Fruit fly (Drosophila melanogaster): ENCODE results near the gene p38a.

DNA sequence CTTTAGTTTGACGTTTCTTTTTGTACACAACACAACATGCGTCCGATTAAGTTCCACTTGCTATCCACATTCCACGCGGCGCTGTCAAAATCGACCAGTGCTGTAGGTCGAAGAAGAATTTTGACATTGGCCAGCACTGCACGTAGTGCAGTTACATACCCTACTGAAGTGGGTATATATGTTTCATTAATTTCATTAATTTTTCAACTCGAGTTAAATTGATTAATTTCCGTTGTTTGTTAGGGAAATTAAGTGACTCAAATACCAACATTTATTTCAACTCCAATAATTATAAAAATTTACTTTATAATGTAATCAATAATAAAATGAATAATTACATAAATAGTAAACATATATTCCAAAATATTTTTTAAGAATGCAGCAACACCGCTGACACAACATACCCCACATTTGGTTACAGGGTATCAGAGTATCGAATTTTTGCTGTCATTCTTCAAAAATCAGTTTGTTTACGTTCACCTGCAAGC lies 43.2 kb downstream of the p38a start, which contains the start of the genes eIF4EHP and CG18428:
- TF ChIP-seq Abd-B (GFP tag; optimal IDR thresholded peaks at IDR 0.05) (no peak), GATAd (GFP tag; optimal IDR thresholded peaks at IDR 0.05) (peak; percentile 76), usp (GFP tag; optimal IDR thresholded peaks at IDR 0.05) (no peak), psq (GFP tag; optimal IDR thresholded peaks at IDR 0.05) (peak; percentile 98), tai (GFP tag; optimal IDR thresholded peaks at IDR 0.05) (no peak), Jra (GFP tag; optimal IDR thresholded peaks at IDR 0.05) (peak; percentile 82), dsf (GFP tag; optimal IDR thresholded peaks at IDR 0.05; ENCODE audit: borderline replicate concordance) (peak; percentile 87), br (GFP tag; optimal IDR thresholded peaks at IDR 0.05) (peak; percentile 89), dl (GFP tag; optimal IDR thresholded peaks at IDR 0.05; ENCODE audit: insufficient read depth in 1 of 2, partially characterized antibody in 2 of 2) (no peak), h (GFP tag; optimal IDR thresholded peaks at IDR 0.05) (peak; percentile 96), CG9705 (GFP tag; optimal IDR thresholded peaks at IDR 0.05) (peak; percentile 99)

Data from whole organism, wandering third instar larva.